Fruit fly (Drosophila melanogaster): ENCODE results near the gene CYLD.

Gene CYLD

DNA sequence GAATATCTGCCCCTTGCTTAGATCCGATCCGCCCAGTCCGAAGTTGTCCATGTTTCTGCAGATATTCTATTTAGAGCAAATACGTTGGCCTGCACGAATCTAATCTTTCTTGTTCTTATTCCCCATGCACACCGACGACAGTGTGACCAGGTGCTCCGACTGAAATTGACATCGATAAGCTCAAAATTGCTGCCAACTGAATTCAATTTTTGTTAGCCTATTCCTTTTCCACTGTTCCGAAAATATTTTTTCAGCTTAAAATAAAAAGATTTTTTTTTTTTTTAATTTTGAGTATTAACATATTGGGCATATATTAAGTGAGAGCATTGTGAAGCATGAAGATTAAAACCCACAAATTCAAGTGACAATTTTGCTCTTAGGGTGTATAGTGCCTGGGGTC lies 4.1 kb upstream of the CYLD start, which contains the start of gene nmd (continued):
- TF ChIP-seq Dip3 (GFP tag; optimal IDR thresholded peaks at IDR 0.05): no peak
- TF ChIP-seq CG2712 (tag; optimal IDR thresholded peaks at IDR 0.05): peak; percentile 8
- TF ChIP-seq CG17612 (GFP tag; IDR thresholded peaks at IDR 0.05): no peak
- TF ChIP-seq chif (GFP tag; optimal IDR thresholded peaks at IDR 0.05): peak in 1 of 2 experiments; percentile 3
- no peak for TF ChIP-seq kni (GFP tag; optimal IDR thresholded peaks at IDR 0.05)
- TF ChIP-seq C15 (GFP tag; IDR thresholded peaks at IDR 0.05): no peak
- no peak; the same call in 2 of the 3 replicates for TF ChIP-seq knrl (GFP tag; IDR thresholded peaks at IDR 0.05; ENCODE audit: partially characterized antibody)
- TF ChIP-seq E2f2 (GFP tag; IDR thresholded peaks at IDR 0.05): peak; percentile 35; the same call in 1 of the 2 replicates
- TF ChIP-seq repo (GFP tag; optimal IDR thresholded peaks at IDR 0.05): no peak
- TF ChIP-seq vnd (GFP tag; IDR thresholded peaks at IDR 0.05; ENCODE audit: partially characterized antibody): no peak
- no peak for TF ChIP-seq danr (GFP tag; IDR thresholded peaks at IDR 0.05)
- TF ChIP-seq CG15073 (GFP tag; optimal IDR thresholded peaks at IDR 0.05): no peak
- peak; percentile 6 for TF ChIP-seq CG15269 (tag; optimal IDR thresholded peaks at IDR 0.05)
- no peak for TF ChIP-seq wek (GFP tag; optimal IDR thresholded peaks at IDR 0.05)
- no peak for TF ChIP-seq pan (optimal IDR thresholded peaks at IDR 0.05)
- TF ChIP-seq pan (GFP tag; optimal IDR thresholded peaks at IDR 0.05 in 1 of 2, IDR thresholded peaks at IDR 0.05 in 1 of 2): no peak
- TF ChIP-seq B-H2 (GFP tag; optimal IDR thresholded peaks at IDR 0.05): no peak
- no peak for TF ChIP-seq crc (GFP tag; optimal IDR thresholded peaks at IDR 0.05)
- no peak for TF ChIP-seq Dad (GFP tag; optimal IDR thresholded peaks at IDR 0.05)
- no peak for TF ChIP-seq CG1602 (GFP tag; optimal IDR thresholded peaks at IDR 0.05)
- TF ChIP-seq Oaz (GFP tag; IDR thresholded peaks at IDR 0.05): no peak
- no peak for TF ChIP-seq gsb-n (tag; optimal IDR thresholded peaks at IDR 0.05)
- TF ChIP-seq CG9932 (GFP tag; IDR thresholded peaks at IDR 0.05): no peak; the same call in 1 of the 2 replicates
- no peak for TF ChIP-seq zen (tag; optimal IDR thresholded peaks at IDR 0.05)
- 0 out of 3 replicates have a peak, but pooled peaks have one; percentile 22 for TF ChIP-seq CG6791 (GFP tag; IDR thresholded peaks at IDR 0.05; ENCODE audit: partially characterized antibody)
- TF ChIP-seq Nf-YC (tag; optimal IDR thresholded peaks at IDR 0.05): peak; percentile 31
- TF ChIP-seq ftz-f1 (GFP tag; optimal IDR thresholded peaks at IDR 0.05): no peak
- peak; percentile 12; the same call in 1 of the 2 replicates for TF ChIP-seq tna (GFP tag; IDR thresholded peaks at IDR 0.05; ENCODE audit: partially characterized antibody)
- TF ChIP-seq Sin3A (optimal IDR thresholded peaks at IDR 0.05): peak; percentile 35
- TF ChIP-seq Stat92E (GFP tag; optimal IDR thresholded peaks at IDR 0.05): no peak
- no peak for TF ChIP-seq toy (GFP tag; IDR thresholded peaks at IDR 0.05)
- TF ChIP-seq Dp (GFP tag; optimal IDR thresholded peaks at IDR 0.05): peak; percentile 29
- TF ChIP-seq CG31365 (tag; optimal IDR thresholded peaks at IDR 0.05): no peak
- TF ChIP-seq ranshi (GFP tag; IDR thresholded peaks at IDR 0.05): no peak
- TF ChIP-seq seq (GFP tag; IDR thresholded peaks at IDR 0.05): no peak
- peak; percentile 77 for TF ChIP-seq MESR4 (GFP tag; optimal IDR thresholded peaks at IDR 0.05)
- TF ChIP-seq slbo (GFP tag; IDR thresholded peaks at IDR 0.05): peak; percentile 35; the same call in 1 of the 2 replicates
- peak; percentile 14 for TF ChIP-seq CG10267 (tag; optimal IDR thresholded peaks at IDR 0.05)
- TF ChIP-seq fd3F (GFP tag; optimal IDR thresholded peaks at IDR 0.05): no peak
- no peak for TF ChIP-seq zen2 (GFP tag; IDR thresholded peaks at IDR 0.05; ENCODE audit: partially characterized antibody)
- TF ChIP-seq maf-S (GFP tag; optimal IDR thresholded peaks at IDR 0.05): peak; percentile 9
- no peak for TF ChIP-seq ham (GFP tag; IDR thresholded peaks at IDR 0.05)
- no peak for TF ChIP-seq Sox100B (GFP tag; optimal IDR thresholded peaks at IDR 0.05)
- TF ChIP-seq sug (tag; optimal IDR thresholded peaks at IDR 0.05): peak; percentile 17
- no peak for TF ChIP-seq slp2 (GFP tag; optimal IDR thresholded peaks at IDR 0.05)
- TF ChIP-seq CG7839 (tag; optimal IDR thresholded peaks at IDR 0.05): peak; percentile 2
- TF ChIP-seq lola (GFP tag; optimal IDR thresholded peaks at IDR 0.05): no peak
- TF ChIP-seq fu2 (GFP tag; optimal IDR thresholded peaks at IDR 0.05): no peak
- no peak for TF ChIP-seq abd-A (tag; optimal IDR thresholded peaks at IDR 0.05)
- TF ChIP-seq TFAM (GFP tag; optimal IDR thresholded peaks at IDR 0.05): no peak
- TF ChIP-seq HLHmδ (GFP tag; optimal IDR thresholded peaks at IDR 0.05): no peak
